Fruit fly (Drosophila melanogaster) whole organism: ENCODE data around the gene MED1.

Source experiments
- CG8478 ChIP-seq: fragments of >200 bp; optimal IDR thresholded peaks from 2 replicates; lab custom pipeline; 2018; ENCODE audit warnings: inconsistent platforms
- Dll ChIP-seq: fragments of >200 bp; optimal IDR thresholded peaks from 2 replicates; lab custom pipeline; 2017
- EcR ChIP-seq, 2 experiments: fragments of >200 bp; optimal IDR thresholded peaks; 2 replicates each; lab custom pipeline; 2017; ENCODE audit warnings: missing biosample characterization in 2 of 2, missing genetic modification characterization in 2 of 2, missing genetic modification reagents in 2 of 2
- pan ChIP-seq: fragments of >200 bp; optimal IDR thresholded peaks from 2 replicates; lab custom pipeline; 2017
- psq ChIP-seq: fragments of >200 bp; optimal IDR thresholded peaks from 2 replicates; lab custom pipeline; 2017
- usp ChIP-seq: fragments of >200 bp; optimal IDR thresholded peaks from 2 replicates; lab custom pipeline; 2017; ENCODE audit warnings: missing biosample characterization, missing genetic modification characterization, mixed read lengths

MED1 gene

DNA sequence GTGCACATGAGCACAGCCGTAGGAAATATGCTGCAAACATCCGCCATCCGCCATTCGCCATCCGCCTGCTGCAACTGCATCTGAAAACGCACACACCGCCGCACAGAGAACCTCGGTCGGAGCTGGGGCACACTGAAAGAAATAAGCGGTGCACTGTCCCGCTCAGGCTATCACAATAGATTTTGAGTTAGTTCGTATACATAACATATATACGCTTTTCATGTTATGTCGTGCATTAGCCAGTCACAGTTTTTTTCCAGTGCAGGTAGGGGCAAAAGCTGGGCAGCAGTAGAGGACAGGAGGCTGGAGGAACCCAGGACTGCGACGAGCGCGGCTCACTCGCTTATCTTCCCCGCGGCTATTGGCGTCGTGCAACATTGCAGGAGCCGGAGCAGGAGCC is 39.8 kb downstream of the MED1 start:
- TF ChIP-seq usp (GFP tag; lab: Kevin White, UChicago) (no peak), EcR (GFP tag; optimal IDR thresholded peaks at IDR 0.05; lab: Kevin White, UChicago) (no peak), Dll (lab: Kevin White, UChicago) (no peak), pan (lab: Kevin White, UChicago) (no peak), psq (no peak), CG8478 (lab: Kevin White, UChicago) (no peak)

DNA sequence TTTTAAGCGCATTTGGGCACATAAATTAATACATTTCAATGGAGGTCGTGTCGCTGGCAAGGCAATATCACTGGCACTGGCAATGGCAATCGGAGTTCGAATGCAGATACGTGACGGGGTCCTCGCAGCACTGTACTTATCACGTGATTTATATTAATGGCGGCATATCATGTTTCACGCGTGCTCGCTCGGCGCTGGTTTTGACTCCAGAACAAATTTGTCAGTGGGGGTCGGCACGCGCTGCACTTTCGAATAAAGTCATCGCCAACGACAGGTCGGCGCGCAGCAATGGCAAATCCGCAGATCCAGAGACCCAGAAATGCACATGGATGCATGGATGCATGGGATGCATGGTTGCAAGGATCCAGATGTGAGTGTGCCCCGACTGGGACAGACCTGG is 43.0 kb downstream of the MED1 start:
- TF ChIP-seq CG8478 (lab: Kevin White, UChicago) (no peak), usp (GFP tag; lab: Kevin White, UChicago) (no peak), pan (lab: Kevin White, UChicago) (no peak), Dll (lab: Kevin White, UChicago) (no peak)

DNA sequence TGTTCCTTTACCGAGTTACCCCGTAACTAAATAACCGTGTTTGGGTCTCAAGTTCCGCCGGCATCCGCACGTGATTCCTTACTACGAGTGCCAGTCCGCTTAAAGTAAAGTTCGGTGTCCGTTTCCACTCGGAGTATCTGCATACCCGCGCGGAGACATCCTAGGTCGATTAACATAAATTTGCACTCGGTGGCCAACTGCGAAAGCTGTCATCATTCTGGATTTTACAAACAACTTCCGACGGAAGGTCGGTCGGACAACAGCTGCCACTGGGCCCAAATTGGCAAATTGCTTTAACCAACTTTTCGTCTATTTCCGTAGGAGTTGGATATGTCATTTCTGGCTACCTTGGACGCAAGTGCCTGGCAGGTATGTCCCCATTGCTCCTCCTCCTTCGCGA is 47.7 kb downstream of the MED1 start, which contains the start of gene TfAP-2:
Gene TfAP-2, plus strand, starts transcription at position 301 of the 400 bp plus-strand sequence.
- TF ChIP-seq usp (GFP tag; lab: Kevin White, UChicago): no peak
- TF ChIP-seq pan (lab: Kevin White, UChicago): no peak
- TF ChIP-seq psq: no peak
- TF ChIP-seq CG8478 (lab: Kevin White, UChicago): no peak

DNA sequence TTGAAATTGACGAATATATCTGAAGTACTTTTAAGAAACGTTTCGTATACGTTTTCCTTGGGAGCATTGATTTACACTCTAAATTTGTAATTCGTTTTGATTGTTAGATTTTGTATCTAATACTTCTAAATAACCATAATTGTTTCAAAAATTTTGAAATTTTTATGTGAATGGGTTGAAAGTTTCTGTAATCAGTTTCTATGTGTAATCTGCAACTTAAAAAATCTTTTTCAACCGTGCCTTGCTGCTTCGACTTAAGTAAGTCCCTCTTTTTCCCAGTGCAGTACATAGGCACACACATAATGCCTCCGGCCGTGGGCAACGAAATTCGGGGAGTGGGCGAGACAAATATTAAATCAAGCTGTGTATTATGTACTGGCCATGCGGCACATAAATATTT is 48.8 kb downstream of the MED1 start:
- TF ChIP-seq Dll (lab: Kevin White, UChicago) (no peak), EcR (GFP tag; optimal IDR thresholded peaks at IDR 0.05; lab: Kevin White, UChicago) (no peak)

DNA sequence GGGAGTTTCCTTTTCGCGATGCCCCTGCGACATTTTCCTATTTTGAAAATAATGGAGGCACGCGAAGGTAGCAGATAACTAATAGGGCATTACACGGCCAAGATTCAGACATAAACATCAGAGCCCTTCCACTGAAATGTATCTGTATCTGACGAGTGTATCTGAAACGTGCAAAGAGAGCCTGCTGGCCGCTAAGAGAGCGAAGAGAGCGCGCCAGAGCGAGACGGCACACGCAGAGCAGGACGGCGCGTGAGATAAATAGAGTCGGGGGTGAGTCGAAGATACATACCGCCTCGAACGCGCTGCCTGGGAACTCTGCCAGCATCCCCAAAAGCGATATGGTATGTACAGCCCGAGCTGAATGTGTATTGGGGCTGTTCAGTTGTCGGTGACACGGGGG is 49.6 kb downstream of the MED1 start:
- TF ChIP-seq pan (lab: Kevin White, UChicago) (no peak), psq (no peak), Dll (lab: Kevin White, UChicago) (no peak), CG8478 (lab: Kevin White, UChicago) (no peak), usp (GFP tag; lab: Kevin White, UChicago) (no peak), EcR (GFP tag; optimal IDR thresholded peaks at IDR 0.05; lab: Kevin White, UChicago) (no peak)

DNA sequence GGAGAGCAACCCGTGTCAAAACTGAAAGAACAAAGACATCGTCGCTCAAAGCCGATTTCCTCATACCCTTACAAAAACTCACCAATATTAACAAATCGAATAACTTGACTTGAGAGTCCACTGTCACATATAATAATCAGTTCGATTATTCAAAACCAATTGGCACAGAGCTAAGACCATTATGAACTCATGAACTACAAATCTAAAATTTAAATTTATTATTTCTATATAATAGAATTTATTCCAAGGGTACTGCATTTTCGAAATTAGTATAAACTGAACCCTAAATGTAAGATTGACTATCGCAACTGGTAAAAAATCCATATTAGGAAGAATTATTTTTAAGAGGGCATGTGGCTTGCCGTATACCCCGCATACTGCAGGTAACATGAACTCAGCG is 52.3 kb downstream of the MED1 start:
- TF ChIP-seq pan (lab: Kevin White, UChicago) (no peak), usp (GFP tag; lab: Kevin White, UChicago) (no peak), Dll (lab: Kevin White, UChicago) (no peak), psq (no peak), EcR (GFP tag; optimal IDR thresholded peaks at IDR 0.05; lab: Kevin White, UChicago) (no peak)
